Fruit fly (Drosophila melanogaster) whole organism, embryonic: ENCODE data around the gene CG6000.

Source experiments
- HLHmδ ChIP-seq: fragments of 200-800 bp; sonication (Bioruptor generic); optimal IDR thresholded peaks from 2 replicates; lab custom pipeline; 2018; ENCODE audit warnings: missing biosample characterization, mild to moderate bottlenecking, missing genetic modification characterization, moderate library complexity
- Lhr ChIP-seq: fragments of 200-800 bp; sonication (Bioruptor generic); optimal IDR thresholded peaks from 3 replicates; lab custom pipeline; 2017; ENCODE audit warnings: mild to moderate bottlenecking, missing biosample characterization, missing genetic modification reagents, missing genetic modification characterization
- Ravus ChIP-seq: fragments of 200-800 bp; sonication (Bioruptor generic); IDR thresholded peaks from 2 replicates; pipeline ENCODE4 v1.3.6; 2022; ENCODE audit warnings: missing biosample characterization, missing genetic modification characterization
- fd96Cb ChIP-seq: fragments of 200-800 bp; sonication (Bioruptor generic); optimal IDR thresholded peaks from 2 replicates; lab custom pipeline; 2018; ENCODE audit warnings: missing biosample characterization, mild to moderate bottlenecking, missing genetic modification characterization, moderate library complexity
- pnt ChIP-seq: fragments of 200-800 bp; sonication (Bioruptor generic); optimal IDR thresholded peaks from 3 replicates; lab custom pipeline; 2016; ENCODE audit warnings: missing biosample characterization, missing genetic modification characterization
- ssp ChIP-seq: fragments of 200-800 bp; sonication (Bioruptor generic); IDR thresholded peaks from 2 replicates; pipeline ENCODE4 v1.3.6; 2022; ENCODE audit warnings: missing biosample characterization, missing genetic modification characterization

dm6 chr3R:24079110-24079509, 24.9 kb downstream of the CG6000 start:
- TF ChIP-seq Ravus (no peak), fd96Cb (tag; lab: Kevin White, UChicago) (no peak), Lhr (GFP tag; lab: Kevin White, UChicago) (no peak), ssp (GFP tag; lab: Robert Waterston, UW) (no peak), HLHmδ (GFP tag; lab: Kevin White, UChicago) (no peak), pnt (GFP tag; lab: Kevin White, UChicago) (no peak)
